Fruit fly (Drosophila melanogaster) whole organism, embryonic: Measurements from ENCODE around the gene Cyfip.
A peak's percentile ranks its signal among the peaks of the same experiment; 100 is the strongest.

Source experiments
- ATbp ChIP-seq: fragments of 200-800 bp; sonication (Bioruptor generic); optimal IDR thresholded peaks from 2 replicates; lab custom pipeline; 2017; ENCODE audit warnings: missing biosample characterization, mild to moderate bottlenecking, missing genetic modification characterization, missing genetic modification reagents
- Ada2b ChIP-seq: fragments of 200-800 bp; sonication (Bioruptor generic); IDR thresholded peaks from 2 replicates; pipeline ENCODE4 v1.3.6; 2022; ENCODE audit warnings: missing biosample characterization, missing genetic modification characterization
- Asciz ChIP-seq: fragments of 200-800 bp; sonication (Bioruptor generic); optimal IDR thresholded peaks from 2 replicates; lab custom pipeline; 2017; ENCODE audit warnings: missing biosample characterization, mild to moderate bottlenecking, missing genetic modification characterization, missing genetic modification reagents
- Atf-2 ChIP-seq: fragments of 200-800 bp; sonication (Bioruptor generic); optimal IDR thresholded peaks from 2 replicates; lab custom pipeline; 2016; ENCODE audit warnings: missing biosample characterization, missing genetic modification characterization
- CG11696 ChIP-seq: fragments of 200-800 bp; sonication (Bioruptor generic); IDR thresholded peaks from 2 replicates; pipeline ENCODE4 v1.3.6; 2022; ENCODE audit warnings: missing biosample characterization, missing genetic modification characterization
- CG11723 ChIP-seq: fragments of 200-800 bp; sonication (Bioruptor generic); optimal IDR thresholded peaks from 2 replicates; lab custom pipeline; 2017; ENCODE audit warnings: missing biosample characterization, mild to moderate bottlenecking, missing genetic modification characterization
- CG13123 ChIP-seq: fragments of 200-800 bp; sonication (Bioruptor generic); optimal IDR thresholded peaks from 2 replicates; lab custom pipeline; 2016; ENCODE audit warnings: missing biosample characterization, missing genetic modification characterization
- CG14667 ChIP-seq: fragments of 200-800 bp; sonication (Bioruptor generic); IDR thresholded peaks from 2 replicates; pipeline ENCODE4 v1.3.6; 2022; ENCODE audit warnings: missing biosample characterization, missing genetic modification characterization
- CG2889 ChIP-seq: fragments of 200-800 bp; sonication (Bioruptor generic); IDR thresholded peaks from 3 replicates; pipeline ENCODE4 v1.3.6; 2022; ENCODE audit warnings: missing biosample characterization, missing genetic modification characterization
- CG30403 ChIP-seq: fragments of 200-800 bp; sonication (Bioruptor generic); optimal IDR thresholded peaks from 3 replicates; lab custom pipeline; 2016; ENCODE audit warnings: missing biosample characterization, missing genetic modification characterization
- CG30431 ChIP-seq: fragments of 200-800 bp; sonication (Bioruptor generic); optimal IDR thresholded peaks from 2 replicates; lab custom pipeline; 2017; ENCODE audit warnings: missing biosample characterization, missing genetic modification characterization
- CG31365 ChIP-seq: fragments of 200-800 bp; sonication (Bioruptor generic); optimal IDR thresholded peaks from 2 replicates; lab custom pipeline; 2018; ENCODE audit warnings: missing biosample characterization, mild to moderate bottlenecking, missing genetic modification characterization
- CG32532 ChIP-seq: fragments of 200-800 bp; sonication (Bioruptor generic); IDR thresholded peaks from 2 replicates; pipeline ENCODE4 v1.3.6; 2022; ENCODE audit warnings: missing biosample characterization, missing genetic modification characterization
- CG3726 ChIP-seq: fragments of 200-800 bp; sonication (Bioruptor generic); IDR thresholded peaks from 3 replicates; pipeline ENCODE4, ENCODE4 v1.3.6; 2022; ENCODE audit warnings: missing biosample characterization, missing genetic modification characterization
- CG4617 ChIP-seq: fragments of 200-800 bp; sonication (Bioruptor generic); optimal IDR thresholded peaks from 3 replicates; lab custom pipeline; 2016; ENCODE audit warnings: missing biosample characterization, missing genetic modification characterization, borderline replicate concordance
- CG6272 ChIP-seq: fragments of 200-800 bp; sonication (Bioruptor generic); IDR thresholded peaks from 2 replicates; pipeline ENCODE4 v1.3.6; 2022; ENCODE audit warnings: missing biosample characterization, missing genetic modification characterization
- CG6689 ChIP-seq: fragments of 200-800 bp; sonication (Bioruptor generic); IDR thresholded peaks from 2 replicates; pipeline ENCODE4 v1.3.6; 2022; ENCODE audit warnings: missing biosample characterization, missing genetic modification characterization
- CG9797 ChIP-seq: fragments of 200-800 bp; sonication (Bioruptor generic); optimal IDR thresholded peaks from 3 replicates; lab custom pipeline; 2018; ENCODE audit warnings: missing biosample characterization, mild to moderate bottlenecking, missing genetic modification characterization
- Camta ChIP-seq: fragments of 200-800 bp; sonication (Bioruptor generic); optimal IDR thresholded peaks from 2 replicates; lab custom pipeline; 2016; ENCODE audit warnings: missing biosample characterization, missing genetic modification characterization
- Dll ChIP-seq: fragments of 200-800 bp; sonication (Bioruptor generic); IDR thresholded peaks from 4 replicates; pipeline ENCODE4 v1.3.6; 2022; ENCODE audit warnings: missing biosample characterization, missing genetic modification characterization; ENCODE audit not compliant: partially characterized antibody
- ERR ChIP-seq: fragments of 200-800 bp; sonication (Bioruptor generic); optimal IDR thresholded peaks from 2 replicates; lab custom pipeline; 2016; ENCODE audit warnings: missing biosample characterization, missing genetic modification characterization
- Gug ChIP-seq: fragments of 200-800 bp; sonication (Bioruptor generic); IDR thresholded peaks from 4 replicates; pipeline ENCODE4 v1.3.6; 2022; ENCODE audit warnings: missing biosample characterization, missing genetic modification characterization
- HHEX ChIP-seq: fragments of 200-800 bp; sonication (Bioruptor generic); optimal IDR thresholded peaks from 3 replicates; lab custom pipeline; 2017; ENCODE audit warnings: missing biosample characterization, mild to moderate bottlenecking, missing genetic modification characterization, missing genetic modification reagents
- Lpt ChIP-seq: fragments of >200 bp; optimal IDR thresholded peaks from 2 replicates; lab custom pipeline; 2018; ENCODE audit warnings: missing biosample characterization, missing genetic modification characterization
- MBD-R2 ChIP-seq: fragments of 200-800 bp; sonication (Bioruptor generic); IDR thresholded peaks from 2 replicates; pipeline ENCODE4 v1.3.6; 2022; ENCODE audit warnings: missing biosample characterization, missing genetic modification characterization
- MESR4 ChIP-seq: fragments of 200-800 bp; sonication (Bioruptor generic); optimal IDR thresholded peaks from 2 replicates; lab custom pipeline; 2018; ENCODE audit warnings: missing biosample characterization, mild to moderate bottlenecking, missing genetic modification characterization, moderate library complexity
- Myb ChIP-seq: fragments of 200-800 bp; sonication (Bioruptor generic); optimal IDR thresholded peaks from 2 replicates; lab custom pipeline; 2016; ENCODE audit warnings: missing biosample characterization, missing genetic modification characterization
- Nf-YB ChIP-seq: fragments of 200-800 bp; sonication (Bioruptor generic); optimal IDR thresholded peaks from 3 replicates; lab custom pipeline; 2019; ENCODE audit warnings: missing biosample characterization, mild to moderate bottlenecking, missing genetic modification characterization, moderate library complexity
- Nf-YC ChIP-seq: fragments of 200-800 bp; optimal IDR thresholded peaks from 3 replicates; lab custom pipeline; 2019; ENCODE audit warnings: missing biosample characterization, mild to moderate bottlenecking, missing genetic modification characterization, moderate library complexity
- Ptx1 ChIP-seq: fragments of 200-800 bp; sonication (Bioruptor generic); IDR thresholded peaks from 2 replicates; pipeline ENCODE4 v1.3.6; 2022; ENCODE audit warnings: missing biosample characterization, missing genetic modification characterization
- Sox100B ChIP-seq: fragments of 200-800 bp; sonication (Bioruptor generic); optimal IDR thresholded peaks from 3 replicates; lab custom pipeline; 2018; ENCODE audit warnings: missing biosample characterization, mild to moderate bottlenecking, missing genetic modification characterization
- Sry-β ChIP-seq: fragments of 200-800 bp; sonication (Bioruptor generic); optimal IDR thresholded peaks from 2 replicates; lab custom pipeline; 2018; ENCODE audit warnings: missing biosample characterization, mild to moderate bottlenecking, missing genetic modification characterization, moderate library complexity
- Sry-δ ChIP-seq: fragments of 200-800 bp; sonication (Bioruptor generic); optimal IDR thresholded peaks from 2 replicates; lab custom pipeline; 2016; ENCODE audit warnings: missing biosample characterization, missing genetic modification characterization
- aop ChIP-seq: fragments of 200-800 bp; sonication (Bioruptor generic); IDR thresholded peaks from 2 replicates; pipeline ENCODE4 v1.3.6; 2022; ENCODE audit warnings: missing biosample characterization, missing genetic modification characterization
- bab2 ChIP-seq: fragments of 200-800 bp; sonication (Bioruptor generic); optimal IDR thresholded peaks from 2 replicates; lab custom pipeline; 2016; ENCODE audit warnings: missing biosample characterization, missing genetic modification characterization
- bbx ChIP-seq: fragments of 200-800 bp; sonication (Bioruptor generic); IDR thresholded peaks from 2 replicates; pipeline ENCODE4 v1.3.6; 2022; ENCODE audit warnings: missing biosample characterization, missing genetic modification characterization; ENCODE audit not compliant: partially characterized antibody
- bsh ChIP-seq, 2 experiments: fragments of 200-800 bp; sonication (Bioruptor generic); optimal IDR thresholded peaks; 2 replicates each; lab custom pipeline; 2017 to 2018; ENCODE audit warnings: mild to moderate bottlenecking in 2 of 2, missing biosample characterization in 2 of 2, missing genetic modification characterization in 2 of 2, moderate library complexity in 1 of 2
- dati ChIP-seq: fragments of 200-800 bp; sonication (Bioruptor generic); IDR thresholded peaks from 2 replicates; pipeline ENCODE4 v1.3.6; 2022; ENCODE audit warnings: missing biosample characterization, missing genetic modification characterization
- en ChIP-seq: fragments of 200-800 bp; sonication (Bioruptor generic); optimal IDR thresholded peaks from 2 replicates; lab custom pipeline; 2016; ENCODE audit warnings: missing biosample characterization, missing genetic modification characterization
- ftz-f1 ChIP-seq: fragments of 200-800 bp; sonication (Bioruptor generic); optimal IDR thresholded peaks from 2 replicates; lab custom pipeline; 2016; ENCODE audit warnings: missing biosample characterization, missing genetic modification characterization
- hb ChIP-seq: fragments of 200-800 bp; sonication (Bioruptor generic); IDR thresholded peaks from 3 replicates; pipeline ENCODE4 v1.3.6; 2022; ENCODE audit warnings: missing biosample characterization, missing genetic modification characterization; ENCODE audit not compliant: partially characterized antibody
- insv ChIP-seq, 2 experiments: fragments of 200-800 bp; sonication (Bioruptor generic); optimal IDR thresholded peaks; 3 replicates each; lab custom pipeline; 2016 to 2018; ENCODE audit warnings: missing biosample characterization in 2 of 2, missing genetic modification characterization in 2 of 2
- oc ChIP-seq: fragments of 200-800 bp; sonication (Bioruptor generic); optimal IDR thresholded peaks from 2 replicates; lab custom pipeline; 2018; ENCODE audit warnings: missing biosample characterization, mild to moderate bottlenecking, missing genetic modification characterization, moderate library complexity
- pnt ChIP-seq: fragments of 200-800 bp; sonication (Bioruptor generic); optimal IDR thresholded peaks from 3 replicates; lab custom pipeline; 2016; ENCODE audit warnings: missing biosample characterization, missing genetic modification characterization
- prd ChIP-seq, 3 experiments: fragments of >200 bp in 2 of 3; fragments of 200-800 bp in 1 of 3; sonication (Bioruptor generic) in 1 of 3; optimal IDR thresholded peaks in 2 of 3; IDR thresholded peaks in 1 of 3; 2 replicates in 2 of 3; 3 replicates in 1 of 3; pipeline versions ENCODE4 v1.3.6 to Lab custom; 2017 to 2022; ENCODE audit warnings: missing biosample characterization in 1 of 3, missing genetic modification characterization in 1 of 3
- row ChIP-seq: fragments of 200-800 bp; sonication (Bioruptor generic); IDR thresholded peaks from 3 replicates; pipeline ENCODE4 v1.3.6; 2022; ENCODE audit warnings: missing biosample characterization, missing genetic modification characterization
- scrt ChIP-seq: fragments of 200-800 bp; sonication (Bioruptor generic); optimal IDR thresholded peaks from 2 replicates; lab custom pipeline; 2018; ENCODE audit warnings: missing biosample characterization, mild to moderate bottlenecking, missing genetic modification characterization, moderate library complexity
- slp2 ChIP-seq: fragments of 200-800 bp; sonication (Bioruptor generic); optimal IDR thresholded peaks from 2 replicates; lab custom pipeline; 2016; ENCODE audit warnings: missing biosample characterization, missing genetic modification characterization
- stwl ChIP-seq: fragments of 200-800 bp; sonication (Bioruptor generic); optimal IDR thresholded peaks from 3 replicates; lab custom pipeline; 2018; ENCODE audit warnings: missing biosample characterization, mild to moderate bottlenecking, missing genetic modification characterization, moderate library complexity
- vnd ChIP-seq: fragments of 200-800 bp; sonication (Bioruptor generic); IDR thresholded peaks from 3 replicates; pipeline ENCODE4 v1.3.6; 2022; ENCODE audit warnings: missing biosample characterization, missing genetic modification characterization; ENCODE audit not compliant: partially characterized antibody
- zf30C ChIP-seq: fragments of 200-800 bp; sonication (Bioruptor generic); optimal IDR thresholded peaks from 3 replicates; lab custom pipeline; 2018; ENCODE audit warnings: missing biosample characterization, mild to moderate bottlenecking, missing genetic modification characterization
- zfh2 ChIP-seq: fragments of 200-800 bp; sonication (Bioruptor generic); optimal IDR thresholded peaks from 2 replicates; lab custom pipeline; 2016; ENCODE audit warnings: missing biosample characterization, missing genetic modification characterization

Gene Cyfip

DNA sequence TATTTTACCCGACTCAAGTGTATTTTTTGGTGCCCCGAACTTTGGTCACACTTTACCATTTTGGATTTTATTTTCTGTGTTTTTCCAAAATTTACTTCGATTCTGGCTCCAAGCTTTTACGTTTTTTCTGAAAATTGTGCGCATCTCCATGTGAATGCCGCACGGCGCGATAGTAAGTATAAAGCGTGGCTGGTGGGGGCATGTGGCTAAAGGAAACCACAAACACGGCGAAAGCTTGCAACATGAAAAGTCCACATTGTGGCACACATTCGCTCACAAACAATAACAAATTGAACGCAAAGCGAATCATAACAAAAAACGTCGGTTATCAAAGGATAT is 12.3 kb upstream of the Cyfip start, which contains the start of gene ear:
Gene ear (plus strand): TSS at position 10 of the 339 bp plus-strand sequence.
- TF ChIP-seq slp2 (no peak), Sry-β (GFP tag; lab: Kevin White, UChicago) (no peak), CG32532 (GFP tag; lab: Robert Waterston, UW) (no peak), CG11723 (no peak), CG9797 (GFP tag; lab: Kevin White, UChicago) (peak; percentile 40), MBD-R2 (GFP tag; lab: Robert Waterston, UW) (peak; percentile 48), HHEX (no peak), vnd (GFP tag; lab: Robert Waterston, UW) (no peak), Camta (GFP tag; lab: Kevin White, UChicago) (no peak), oc (tag; lab: Kevin White, UChicago) (no peak), Dll (GFP tag; lab: Robert Waterston, UW) (0 out of 4 replicates have a peak, but pooled peaks have one; percentile 25), Atf-2 (GFP tag; lab: Kevin White, UChicago) (no peak), hb (GFP tag; lab: Robert Waterston, UW) (no peak), MESR4 (GFP tag; lab: Kevin White, UChicago) (peak; percentile 87), row (no peak; the same call in 2 of the 3 replicates), bbx (GFP tag; lab: Robert Waterston, UW) (0 out of 2 replicates have a peak, but pooled peaks have one; percentile 7), Nf-YC (tag; lab: Kevin White, UChicago) (no peak), CG30431 (no peak), ftz-f1 (GFP tag; lab: Kevin White, UChicago) (no peak), dati (GFP tag; lab: Robert Waterston, UW) (no peak), prd (optimal IDR thresholded peaks at IDR 0.05; lab: Kevin White, UChicago) (no peak), prd (GFP tag; IDR thresholded peaks at IDR 0.05; lab: Robert Waterston, UW) (no peak), CG13123 (GFP tag; lab: Kevin White, UChicago) (no peak), Ada2b (GFP tag; lab: Robert Waterston, UW) (no peak), bsh (GFP tag; optimal IDR thresholded peaks at IDR 0.05; lab: Kevin White, UChicago) (no peak), CG31365 (tag; lab: Kevin White, UChicago) (no peak), CG14667 (no peak), CG30403 (no peak), Gug (no peak), aop (no peak), Sox100B (GFP tag; lab: Kevin White, UChicago) (no peak), CG6689 (GFP tag; lab: Robert Waterston, UW) (no peak), ERR (GFP tag; lab: Kevin White, UChicago) (no peak), Sry-δ (GFP tag; lab: Kevin White, UChicago) (no peak), insv (GFP tag; optimal IDR thresholded peaks at IDR 0.05; lab: Kevin White, UChicago) (no peak), zf30C (GFP tag; lab: Kevin White, UChicago) (no peak), scrt (GFP tag; lab: Kevin White, UChicago) (no peak), Lpt (GFP tag; lab: Kevin White, UChicago) (no peak), Ptx1 (GFP tag; lab: Robert Waterston, UW) (no peak), Asciz (GFP tag; lab: Kevin White, UChicago) (no peak), bab2 (GFP tag; lab: Kevin White, UChicago) (no peak), zfh2 (GFP tag; lab: Kevin White, UChicago) (no peak), Myb (GFP tag; lab: Kevin White, UChicago) (no peak), CG4617 (GFP tag; lab: Kevin White, UChicago) (peak; percentile 82), ATbp (GFP tag; lab: Kevin White, UChicago) (no peak), stwl (tag; lab: Kevin White, UChicago) (no peak), Nf-YB (GFP tag; lab: Kevin White, UChicago) (no peak), en (no peak), CG6272 (no peak), CG3726 (no peak), CG11696 (GFP tag; lab: Robert Waterston, UW) (no peak), pnt (no peak), CG2889 (GFP tag; lab: Robert Waterston, UW) (no peak)
